Fruit fly (Drosophila melanogaster) Kc167 (cell line): ENCODE data around the gene CG6293.
"Not testable (repeated sequence)": the region's sequence is repeated elsewhere in the genome, so short reads cannot be mapped to it uniquely, and the experiment has no call there.

Source experiments
- Myc ChIP-seq: fragments of >200 bp; optimal IDR thresholded peaks from 2 replicates; lab custom pipeline; 2017; ENCODE audit warnings: missing external identifiers
- Sin3A ChIP-seq: fragments of >200 bp; optimal IDR thresholded peaks from 2 replicates; lab custom pipeline; 2018; ENCODE audit warnings: missing external identifiers
- h ChIP-seq: fragments of >200 bp; optimal IDR thresholded peaks from 3 replicates; lab custom pipeline; 2018; ENCODE audit warnings: missing external identifiers
- insv ChIP-seq: fragments of >200 bp; optimal IDR thresholded peaks from 3 replicates; lab custom pipeline; 2018; ENCODE audit warnings: missing external identifiers
- psq ChIP-seq: fragments of >200 bp; optimal IDR thresholded peaks from 2 replicates; lab custom pipeline; 2017; ENCODE audit warnings: missing external identifiers
- ttk ChIP-seq: sonication (Bioruptor generic); optimal IDR thresholded peaks from 2 replicates; lab custom pipeline; 2017; ENCODE audit warnings: missing external identifiers

The CG6293 gene

DNA sequence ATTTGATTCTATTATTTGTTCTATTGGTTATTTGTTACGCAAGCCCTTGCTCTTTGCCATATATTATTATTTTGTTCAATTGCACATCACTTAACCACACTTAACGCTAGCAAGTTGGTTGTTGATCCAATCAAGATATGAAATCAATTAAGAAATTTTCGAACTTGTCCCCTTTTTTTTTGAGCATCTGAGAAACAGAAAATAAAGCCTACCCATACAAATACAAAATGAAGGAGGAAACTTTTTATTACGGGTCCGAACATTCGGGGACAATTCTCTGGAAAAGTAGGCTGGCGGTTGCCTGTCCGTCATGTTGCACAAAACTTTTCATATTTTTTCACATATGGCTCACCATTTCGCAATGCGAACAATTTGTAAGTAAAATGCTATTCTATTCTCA is 26.6 kb upstream of the CG6293 start, which contains the start of gene CG12592:
Gene CG12592 (plus strand): TSS at position 301 of the 400 bp plus-strand sequence.
- not testable (repeated sequence) for TF ChIP-seq psq, Myc, h (lab: Kevin White, UChicago)

DNA sequence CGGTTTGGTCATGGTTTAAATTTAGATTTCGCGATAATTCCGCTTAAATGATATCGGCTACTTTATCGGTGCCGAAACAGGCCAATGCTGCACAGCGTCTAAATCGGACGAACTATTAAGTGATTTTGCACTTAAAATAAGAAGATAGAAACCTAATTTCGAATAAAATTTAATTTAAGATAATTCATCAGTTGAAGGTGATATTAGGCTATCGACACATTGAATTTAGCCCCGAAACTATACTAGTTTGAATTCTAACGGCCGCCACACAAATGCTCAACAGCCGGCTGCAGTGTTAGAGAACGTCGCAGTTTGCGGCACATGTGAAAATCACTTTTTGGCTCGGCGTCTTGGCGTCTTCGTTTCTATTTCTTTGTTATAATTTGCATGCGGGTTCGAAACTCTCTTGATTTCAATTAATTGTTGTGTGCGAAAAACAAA is 21.4 kb upstream of the CG6293 start, which contains the start of gene sle:
Gene sle (plus strand): TSS at position 293 of the 441 bp plus-strand sequence.
- TF ChIP-seq psq (lab: Kevin White, UChicago) (no peak), Sin3A (lab: Kevin White, UChicago) (no peak), Myc (lab: Kevin White, UChicago) (no peak), insv (lab: Kevin White, UChicago) (no peak), ttk (lab: Kevin White, UChicago) (no peak), h (lab: Kevin White, UChicago) (no peak)

DNA sequence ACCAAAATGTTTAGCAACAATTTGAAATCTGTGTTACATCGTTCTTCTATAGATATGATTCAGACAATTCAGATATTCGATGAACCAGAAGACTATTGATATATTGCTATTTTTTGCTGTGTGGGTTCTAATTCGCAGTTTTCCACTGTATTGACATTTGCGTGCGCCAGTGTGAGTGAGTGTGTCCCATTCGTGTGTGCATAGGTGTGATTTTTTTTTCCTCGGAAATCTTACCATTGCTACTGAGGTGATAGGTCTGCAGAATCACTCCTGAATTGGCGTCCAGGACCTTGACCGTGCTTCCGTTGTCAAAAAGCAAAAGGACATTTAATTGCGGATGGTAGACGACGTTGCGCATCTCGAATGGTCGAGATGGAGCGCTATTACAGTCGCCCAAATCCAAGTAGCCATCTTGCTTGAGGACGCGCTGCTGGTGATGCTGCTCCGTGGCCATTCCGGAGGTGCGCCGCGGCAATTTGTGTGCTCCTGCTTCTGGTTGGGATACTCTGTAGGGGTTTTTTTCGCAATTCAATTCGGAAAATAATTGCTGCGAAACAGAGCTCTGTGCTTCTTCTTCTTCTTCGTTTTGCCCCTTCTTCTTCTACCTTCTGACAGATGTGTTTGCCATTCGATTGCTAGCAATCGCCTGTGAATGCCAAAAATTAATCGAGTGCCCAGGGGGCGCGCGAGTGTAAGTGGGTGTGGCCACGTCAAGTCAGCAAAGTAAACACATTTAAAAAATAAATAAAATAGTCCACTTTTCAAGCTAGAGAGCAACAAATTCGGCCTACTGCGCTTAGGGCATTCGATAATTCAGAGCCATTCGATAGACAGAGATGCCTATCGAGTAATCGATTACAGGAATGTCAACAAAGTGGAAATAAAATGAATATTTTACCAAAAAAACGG is 19.6 kb upstream of the CG6293 start, which contains the start of the genes Bruce and CG12818:
Gene Bruce (minus strand): TSS at position 620 of the 909 bp plus-strand sequence.
Gene CG12818 (plus strand): TSS at position 848 of the 909 bp plus-strand sequence.
- TF ChIP-seq Myc (lab: Kevin White, UChicago) = no peak
- TF ChIP-seq h (lab: Kevin White, UChicago) = no peak
- TF ChIP-seq psq (lab: Kevin White, UChicago) = peak; percentile 84
- no peak for TF ChIP-seq insv (lab: Kevin White, UChicago)
- TF ChIP-seq ttk (lab: Kevin White, UChicago) = no peak
- no peak for TF ChIP-seq Sin3A (lab: Kevin White, UChicago)

DNA sequence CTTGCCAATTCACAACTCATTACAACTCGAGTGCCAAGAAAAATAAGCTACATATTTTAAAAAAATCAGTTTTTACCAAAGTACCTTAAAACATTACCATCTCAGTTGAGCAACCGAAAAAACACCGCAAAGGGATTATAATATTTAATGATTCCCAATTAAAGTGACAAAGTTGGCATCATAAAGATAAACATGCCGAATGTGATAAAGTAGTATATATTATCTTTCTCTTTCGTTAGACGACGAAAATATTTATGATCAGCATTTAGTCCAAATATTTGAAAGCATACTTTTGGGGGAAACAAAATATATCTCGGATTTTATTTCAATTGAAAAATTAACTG is 304 bp upstream of the CG6293 start:
- no peak for TF ChIP-seq h (lab: Kevin White, UChicago)
- TF ChIP-seq ttk (lab: Kevin White, UChicago) = no peak
- TF ChIP-seq psq (lab: Kevin White, UChicago) = no peak
- no peak for TF ChIP-seq Myc (lab: Kevin White, UChicago)
- no peak for TF ChIP-seq Sin3A (lab: Kevin White, UChicago)
- TF ChIP-seq insv (lab: Kevin White, UChicago) = no peak

DNA sequence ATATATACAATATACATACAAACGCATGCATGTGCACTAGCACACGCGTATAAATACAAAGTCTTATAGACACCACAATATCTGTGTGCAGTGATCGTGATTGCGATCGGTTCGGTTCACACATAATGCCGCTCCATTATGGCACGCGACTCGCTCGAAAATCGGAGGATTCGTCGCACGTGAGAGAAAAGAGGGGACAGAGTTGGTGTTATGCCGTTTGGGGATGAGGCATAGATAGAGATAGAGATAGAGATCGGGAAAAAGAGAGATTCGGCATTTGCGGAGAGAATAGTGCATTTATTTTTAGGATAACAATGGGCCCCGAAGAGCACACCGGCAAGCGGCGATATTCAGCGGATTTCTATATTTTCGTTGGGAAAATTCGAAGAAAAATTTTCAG is 27.2 kb downstream of the CG6293 start:
- TF ChIP-seq Myc (lab: Kevin White, UChicago) (no peak), ttk (lab: Kevin White, UChicago) (no peak), Sin3A (lab: Kevin White, UChicago) (no peak), psq (lab: Kevin White, UChicago) (no peak), h (lab: Kevin White, UChicago) (no peak), insv (lab: Kevin White, UChicago) (no peak)

DNA sequence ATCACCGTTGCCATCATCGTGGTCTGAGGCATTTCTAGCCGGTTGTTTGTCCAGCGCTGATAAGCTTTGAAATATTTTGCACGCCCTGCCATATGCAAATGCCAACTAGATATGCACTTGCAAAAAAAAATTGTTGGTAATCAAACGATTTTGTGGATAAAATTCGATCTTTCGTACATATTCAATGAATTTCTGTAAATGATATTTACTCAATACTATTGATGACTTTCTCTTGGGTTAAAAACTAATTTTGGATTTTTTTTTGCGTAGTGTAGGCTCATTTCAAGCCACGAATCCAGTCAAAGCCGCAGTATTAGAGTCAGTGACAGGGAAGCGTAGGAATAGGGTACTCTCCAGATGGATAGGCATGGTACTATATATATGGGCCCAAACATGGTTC is 28.3 kb downstream of the CG6293 start:
- no peak for TF ChIP-seq Sin3A (lab: Kevin White, UChicago)
- TF ChIP-seq insv (lab: Kevin White, UChicago) = no peak
- TF ChIP-seq Myc (lab: Kevin White, UChicago) = no peak
- no peak for TF ChIP-seq h (lab: Kevin White, UChicago)
- TF ChIP-seq ttk (lab: Kevin White, UChicago) = no peak
- TF ChIP-seq psq (lab: Kevin White, UChicago) = no peak

DNA sequence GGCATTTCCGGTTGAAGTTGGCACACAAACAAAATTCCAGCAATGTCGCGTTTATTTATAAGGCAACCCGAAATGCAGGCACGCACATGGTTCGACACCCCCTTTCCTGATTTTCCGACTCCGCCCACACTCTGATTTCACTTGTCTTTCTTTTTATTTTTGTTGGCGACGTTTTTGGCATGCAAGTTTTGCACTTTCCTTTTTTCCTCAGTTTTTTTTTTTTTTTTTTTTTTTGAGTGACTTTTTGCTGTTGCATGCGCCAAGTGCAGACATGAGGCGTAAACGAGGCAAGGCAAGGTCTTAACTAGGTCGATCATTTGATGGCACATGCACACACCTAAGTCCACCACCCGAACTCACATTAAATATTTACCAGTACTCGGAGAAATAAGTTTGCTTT is 29.3 kb downstream of the CG6293 start:
- no peak for TF ChIP-seq Myc (lab: Kevin White, UChicago)
- TF ChIP-seq Sin3A (lab: Kevin White, UChicago) = no peak
- no peak for TF ChIP-seq psq (lab: Kevin White, UChicago)
- TF ChIP-seq insv (lab: Kevin White, UChicago) = no peak
- TF ChIP-seq h (lab: Kevin White, UChicago) = no peak
- no peak for TF ChIP-seq ttk (lab: Kevin White, UChicago)

DNA sequence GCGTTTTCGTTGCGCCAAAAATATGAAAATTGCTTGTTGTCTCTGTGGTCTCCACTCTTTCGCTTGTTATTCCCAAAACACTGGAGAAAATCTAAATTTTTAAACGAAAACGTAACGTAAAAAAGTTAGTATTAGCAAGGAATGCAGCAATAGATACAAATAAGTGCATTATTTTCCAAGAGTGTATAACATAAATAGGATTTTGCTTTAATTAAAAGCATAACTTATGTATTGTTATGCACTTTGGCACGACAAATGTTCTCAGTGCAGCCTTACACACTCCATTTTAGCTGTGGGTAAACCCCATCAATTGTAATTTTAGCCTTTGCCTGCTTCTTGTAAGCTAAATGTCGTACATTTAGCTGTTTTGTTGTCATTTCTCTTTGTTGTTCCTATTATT is 35.4 kb downstream of the CG6293 start:
- TF ChIP-seq ttk (lab: Kevin White, UChicago) = no peak
- TF ChIP-seq Sin3A (lab: Kevin White, UChicago) = no peak
- no peak for TF ChIP-seq Myc (lab: Kevin White, UChicago)
- no peak for TF ChIP-seq h (lab: Kevin White, UChicago)
- TF ChIP-seq psq (lab: Kevin White, UChicago) = no peak
- no peak for TF ChIP-seq insv (lab: Kevin White, UChicago)

DNA sequence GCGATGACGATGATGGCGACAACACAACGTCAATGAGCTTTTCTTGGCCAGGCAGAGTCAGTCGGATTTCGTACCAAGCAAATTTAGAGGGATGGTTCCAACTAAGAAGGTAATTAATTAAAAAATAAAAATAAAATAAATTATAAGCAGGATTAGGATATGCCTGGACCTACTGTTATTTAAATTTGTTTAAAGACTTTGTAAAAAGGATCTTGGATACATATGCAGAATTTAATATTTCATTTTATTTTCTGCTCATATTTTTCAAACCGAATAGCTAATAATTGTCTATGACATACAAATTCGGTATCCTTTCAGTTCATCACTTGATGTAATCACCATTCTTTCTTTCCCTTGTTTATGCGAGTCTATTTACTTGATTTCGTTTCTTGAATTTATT is 36.6 kb downstream of the CG6293 start:
- TF ChIP-seq psq (lab: Kevin White, UChicago) (no peak), ttk (lab: Kevin White, UChicago) (no peak), Sin3A (lab: Kevin White, UChicago) (no peak)

DNA sequence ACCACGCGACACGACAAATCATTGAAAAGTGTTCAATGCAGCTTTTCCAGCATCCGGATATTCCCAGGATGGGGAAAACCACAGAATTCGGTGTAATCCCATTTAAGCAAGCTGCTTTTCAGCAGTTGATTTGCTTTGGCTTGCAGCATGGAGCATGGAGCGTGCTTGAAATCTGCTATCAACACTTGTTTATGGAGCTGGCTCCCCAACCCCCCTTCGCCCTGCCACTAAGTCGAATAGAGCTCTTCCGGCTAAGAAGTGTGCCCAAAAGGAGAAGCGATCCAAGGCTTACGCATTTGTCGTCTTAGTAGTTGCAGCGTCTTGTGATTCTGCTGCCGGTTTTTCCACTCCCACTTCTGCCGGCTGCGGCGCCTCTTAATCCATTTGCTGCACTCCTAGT is 37.1 kb downstream of the CG6293 start:
- no peak for TF ChIP-seq h (lab: Kevin White, UChicago)
- TF ChIP-seq insv (lab: Kevin White, UChicago) = no peak
- no peak for TF ChIP-seq Myc (lab: Kevin White, UChicago)
- no peak for TF ChIP-seq psq (lab: Kevin White, UChicago)
- no peak for TF ChIP-seq ttk (lab: Kevin White, UChicago)
- TF ChIP-seq Sin3A (lab: Kevin White, UChicago) = no peak

dm6 chr3R:10272695-10273094 is 38.7 kb downstream of the CG6293 start:
- no peak for TF ChIP-seq psq (lab: Kevin White, UChicago)
- no peak for TF ChIP-seq Myc (lab: Kevin White, UChicago)
- TF ChIP-seq ttk (lab: Kevin White, UChicago) = no peak
- no peak for TF ChIP-seq h (lab: Kevin White, UChicago)
- no peak for TF ChIP-seq Sin3A (lab: Kevin White, UChicago)
- TF ChIP-seq insv (lab: Kevin White, UChicago) = no peak
